Worm (Caenorhabditis elegans) whole organism, mixed stage, embryonic: ENCODE data around the gene H25P19.1.

Source experiments
- ceh-83 ChIP-seq: fragments of 200-800 bp; sonication (Bioruptor generic); optimal IDR thresholded peaks from 2 replicates; lab custom pipeline; 2018; ENCODE audit warnings: mild to moderate bottlenecking, missing genetic modification characterization, missing compliant biosample characterization
- ces-1 ChIP-seq: fragments of 150-350 bp; optimal IDR thresholded peaks from 2 replicates; lab custom pipeline; 2014; ENCODE audit warnings: missing biosample characterization, missing genetic modification reagents, missing genetic modification characterization
- elt-3 ChIP-seq: fragments of 150-350 bp; optimal IDR thresholded peaks from 2 replicates; lab custom pipeline; 2014; ENCODE audit warnings: missing biosample characterization, missing genetic modification characterization
- hlh-1 ChIP-seq: fragments of 150-350 bp; optimal IDR thresholded peaks from 2 replicates; lab custom pipeline; 2014; ENCODE audit warnings: missing biosample characterization, missing genetic modification reagents, missing genetic modification characterization
- lsy-2 ChIP-seq: fragments of 150-350 bp; optimal IDR thresholded peaks from 2 replicates; lab custom pipeline; 2014; ENCODE audit warnings: missing biosample characterization, missing genetic modification characterization
- nhr-12 ChIP-seq: fragments of 150-350 bp; optimal IDR thresholded peaks from 2 replicates; lab custom pipeline; 2014; ENCODE audit warnings: missing biosample characterization, missing genetic modification characterization
- nhr-2 ChIP-seq: fragments of 150-350 bp; optimal IDR thresholded peaks from 2 replicates; lab custom pipeline; 2014; ENCODE audit warnings: missing biosample characterization, missing genetic modification characterization
- nhr-237 ChIP-seq: fragments of 150-350 bp; optimal IDR thresholded peaks from 2 replicates; lab custom pipeline; 2014; ENCODE audit warnings: missing biosample characterization, missing genetic modification characterization
- pha-4 ChIP-seq: fragments of 150-350 bp; optimal IDR thresholded peaks from 2 replicates; lab custom pipeline; 2018; ENCODE audit warnings: missing biosample characterization, missing genetic modification reagents, missing genetic modification characterization
- snpc-4 ChIP-seq: fragments of 150-350 bp; optimal IDR thresholded peaks from 2 replicates; lab custom pipeline; 2014; ENCODE audit warnings: missing biosample characterization, missing genetic modification characterization
- unc-62 ChIP-seq: fragments of 150-350 bp; optimal IDR thresholded peaks from 2 replicates; lab custom pipeline; 2014; ENCODE audit warnings: missing biosample characterization, missing genetic modification reagents, missing genetic modification characterization

DNA sequence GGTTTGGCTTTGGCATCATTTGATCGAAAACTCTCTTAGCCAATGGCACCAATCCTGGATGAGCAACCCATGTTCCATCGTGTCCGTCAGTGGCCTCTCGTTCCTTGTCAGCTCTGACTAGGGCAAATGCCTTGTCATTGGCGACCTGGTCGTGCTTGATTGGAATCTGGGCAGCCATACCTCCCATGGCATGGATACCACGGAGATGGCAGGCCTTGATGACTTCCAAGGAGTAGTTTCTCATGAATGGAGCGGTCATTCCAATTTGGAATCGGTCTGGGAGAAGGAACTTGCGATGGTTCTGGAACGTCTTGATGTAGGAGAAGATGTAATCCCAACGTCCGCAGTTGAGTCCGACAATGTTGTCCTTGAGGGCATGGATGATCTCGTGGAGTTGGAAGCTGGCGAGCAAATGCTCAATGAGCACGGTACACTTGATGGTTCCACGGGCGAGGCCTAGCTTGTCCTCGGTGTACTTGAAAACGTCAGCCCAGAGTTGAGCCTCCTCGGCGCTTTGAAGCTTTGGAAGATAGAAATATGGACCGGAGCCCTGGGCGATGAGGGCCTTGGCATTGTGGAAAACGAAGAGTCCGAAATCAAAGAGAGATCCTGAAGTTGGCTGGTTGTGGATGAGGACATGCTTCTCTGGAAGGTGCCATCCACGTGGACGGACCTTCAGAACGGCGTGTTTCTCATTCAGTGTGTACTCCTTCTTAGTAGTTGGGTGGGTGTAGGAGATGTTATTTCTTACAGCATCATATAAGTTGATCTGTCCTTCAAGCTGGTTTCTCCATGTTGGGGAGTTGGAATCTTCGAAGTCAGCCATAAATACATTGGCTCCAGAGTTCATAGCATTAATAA is 37.7 kb downstream of the H25P19.1 start:
- no peak for TF ChIP-seq elt-3
- no peak for TF ChIP-seq snpc-4 (tag; lab: Kevin White, UChicago)
- TF ChIP-seq nhr-237 (tag; lab: Kevin White, UChicago) = no peak
- TF ChIP-seq ces-1 = no peak
- no peak for TF ChIP-seq lsy-2
- no peak for TF ChIP-seq unc-62 (GFP tag; lab: Kevin White, UChicago)
- no peak for TF ChIP-seq ceh-83
- no peak for TF ChIP-seq hlh-1
- no peak for TF ChIP-seq nhr-12
- no peak for TF ChIP-seq nhr-2 (tag; lab: Kevin White, UChicago)
- no peak for TF ChIP-seq pha-4 (tag; lab: Kevin White, UChicago)
